Worm (Caenorhabditis elegans) whole organism, L1 larva: Measurements from ENCODE around the gene R02E4.2.

Source experiments
- F16B12.6 ChIP-seq: fragments of 150-350 bp; optimal IDR thresholded peaks from 2 replicates; lab custom pipeline; 2014; ENCODE audit warnings: missing biosample characterization, missing genetic modification characterization
- ama-1 ChIP-seq: fragments of 150-350 bp; optimal IDR thresholded peaks from 2 replicates; lab custom pipeline; 2014
- blmp-1 ChIP-seq: fragments of 150-350 bp; optimal IDR thresholded peaks from 2 replicates; lab custom pipeline; 2014; ENCODE audit warnings: missing biosample characterization, missing genetic modification characterization
- ceh-82 ChIP-seq, 3 experiments: fragments of 150-350 bp in 1 of 3; sonication (generic microtip) in 2 of 3; optimal IDR thresholded peaks; 2 replicates each; lab custom pipeline; 2014 to 2017; ENCODE audit warnings: missing biosample characterization in 3 of 3, missing genetic modification characterization in 3 of 3
- ceh-88 ChIP-seq: fragments of 200-800 bp; sonication (Bioruptor generic); IDR thresholded peaks from 2 replicates; pipeline ENCODE4 v1.3.6; 2022; ENCODE audit warnings: missing genetic modification characterization, missing compliant biosample characterization
- ces-1 ChIP-seq: fragments of 150-350 bp; optimal IDR thresholded peaks from 2 replicates; lab custom pipeline; 2014; ENCODE audit warnings: missing biosample characterization, missing genetic modification reagents, missing genetic modification characterization
- efl-1 ChIP-seq, 4 experiments: fragments of 150-350 bp; optimal IDR thresholded peaks in 3 of 4; peaks in 1 of 4; 1 replicate in 1 of 4; 2 replicates in 3 of 4; lab custom pipeline; 2014; ENCODE audit warnings: missing biosample characterization in 2 of 4, missing genetic modification characterization in 2 of 4, missing genetic modification reagents in 2 of 4
- fkh-4 ChIP-seq: sonication (generic microtip); optimal IDR thresholded peaks from 2 replicates; lab custom pipeline; 2016; ENCODE audit warnings: missing compliant biosample characterization, missing genetic modification characterization, borderline replicate concordance
- grh-1 ChIP-seq: fragments of 200-800 bp; sonication (Bioruptor generic); IDR thresholded peaks from 2 replicates; pipeline ENCODE4 v1.3.6; 2022; ENCODE audit warnings: missing genetic modification reagents, missing genetic modification characterization, missing compliant biosample characterization
- irx-1 ChIP-seq: sonication (generic microtip); optimal IDR thresholded peaks from 2 replicates; lab custom pipeline; 2016; ENCODE audit warnings: missing genetic modification characterization, missing compliant biosample characterization
- isw-1 ChIP-seq: fragments of 200-800 bp; sonication (Bioruptor generic); IDR thresholded peaks from 2 replicates; pipeline ENCODE4 v1.3.6; 2022; ENCODE audit warnings: missing genetic modification characterization, missing compliant biosample characterization
- lin-13 ChIP-seq: fragments of 150-350 bp; optimal IDR thresholded peaks from 2 replicates; lab custom pipeline; 2014; ENCODE audit warnings: missing biosample characterization, missing genetic modification reagents, missing genetic modification characterization
- lin-14 ChIP-seq: fragments of 200-800 bp; sonication (Bioruptor generic); optimal IDR thresholded peaks from 2 replicates; lab custom pipeline; 2018; ENCODE audit warnings: mild to moderate bottlenecking, missing genetic modification characterization, moderate library complexity, missing compliant biosample characterization
- lin-15B ChIP-seq: fragments of 150-350 bp; sonication (generic microtip); optimal IDR thresholded peaks from 3 replicates; lab custom pipeline; 2014; ENCODE audit warnings: missing biosample characterization, missing genetic modification characterization
- lin-39 ChIP-seq: fragments of 150-350 bp; optimal IDR thresholded peaks from 2 replicates; lab custom pipeline; 2014; ENCODE audit warnings: missing biosample characterization, missing genetic modification reagents, missing genetic modification characterization
- mdl-1 ChIP-seq, 2 experiments: fragments of 150-350 bp; optimal IDR thresholded peaks; 2 replicates each; lab custom pipeline; 2014 to 2017; ENCODE audit warnings: missing biosample characterization in 2 of 2, missing genetic modification characterization in 2 of 2, inconsistent platforms in 1 of 2
- mep-1 ChIP-seq: fragments of 150-350 bp; optimal IDR thresholded peaks from 2 replicates; lab custom pipeline; 2014; ENCODE audit warnings: missing biosample characterization, missing genetic modification characterization
- nhr-11 ChIP-seq: fragments of 150-350 bp; optimal IDR thresholded peaks from 2 replicates; lab custom pipeline; 2014; ENCODE audit warnings: missing biosample characterization, missing genetic modification characterization
- nhr-19 ChIP-seq: fragments of 200-800 bp; sonication (Bioruptor generic); conservative IDR thresholded peaks from 2 replicates; pipeline ENCODE4 v1.3.6; 2022; ENCODE audit warnings: missing genetic modification characterization, missing compliant biosample characterization
- nhr-20 ChIP-seq: sonication (generic microtip); optimal IDR thresholded peaks from 2 replicates; lab custom pipeline; 2016; ENCODE audit warnings: mild to moderate bottlenecking, missing genetic modification characterization, missing compliant biosample characterization
- nhr-237 ChIP-seq: fragments of 150-350 bp; optimal IDR thresholded peaks from 2 replicates; lab custom pipeline; 2014; ENCODE audit warnings: missing biosample characterization, missing genetic modification characterization
- pag-3 ChIP-seq: sonication (generic microtip); optimal IDR thresholded peaks from 2 replicates; lab custom pipeline; 2017; ENCODE audit warnings: missing genetic modification characterization, mild to moderate bottlenecking, missing compliant biosample characterization, antibody characterized with exemption, borderline replicate concordance; ENCODE audit not compliant: insufficient read depth
- skn-1 ChIP-seq: fragments of 150-350 bp; optimal IDR thresholded peaks from 2 replicates; lab custom pipeline; 2014; ENCODE audit warnings: missing biosample characterization, missing genetic modification characterization
- swsn-7 ChIP-seq: sonication (generic microtip); optimal IDR thresholded peaks from 2 replicates; lab custom pipeline; 2016; ENCODE audit warnings: missing genetic modification characterization, missing compliant biosample characterization
- tbx-2 ChIP-seq: sonication (generic microtip); optimal IDR thresholded peaks from 2 replicates; lab custom pipeline; 2016; ENCODE audit warnings: missing genetic modification characterization, missing compliant biosample characterization
- zag-1 ChIP-seq: fragments of 150-350 bp; optimal IDR thresholded peaks from 2 replicates; lab custom pipeline; 2014; ENCODE audit warnings: missing biosample characterization, missing genetic modification characterization
- zip-4 ChIP-seq: fragments of 200-800 bp; sonication (Bioruptor generic); optimal IDR thresholded peaks from 2 replicates; lab custom pipeline; 2018; ENCODE audit warnings: mild to moderate bottlenecking, missing genetic modification characterization, moderate library complexity, missing compliant biosample characterization

Gene R02E4.2

ce11 chrX:4157896-4158295 lies 50.6 kb downstream of the R02E4.2 start (continued):
- no peak for TF ChIP-seq lin-39 (tag; lab: Kevin White, UChicago)
- no peak for TF ChIP-seq F16B12.6 (tag; lab: Kevin White, UChicago)
- TF ChIP-seq skn-1 (tag; lab: Kevin White, UChicago): peak; percentile 22
- TF ChIP-seq ceh-82 (tag; optimal IDR thresholded peaks at IDR 0.05; lab: Kevin White, UChicago): no peak
- TF ChIP-seq lin-14: peak; percentile 78
- no peak for TF ChIP-seq grh-1 (GFP tag; lab: Robert Waterston, UW)
- no peak for TF ChIP-seq nhr-19
- TF ChIP-seq lin-13 (GFP tag; lab: Kevin White, UChicago): no peak
- TF ChIP-seq isw-1 (GFP tag; lab: Robert Waterston, UW): no peak
- peak; percentile 30 for TF ChIP-seq nhr-20 (tag; lab: Kevin White, UChicago)
- TF ChIP-seq fkh-4: no peak
- TF ChIP-seq blmp-1: no peak
- TF ChIP-seq ceh-88: no peak
- TF ChIP-seq ama-1: no peak
- no peak for TF ChIP-seq zag-1
- TF ChIP-seq, all 84 proteins: peak for 17

- no peak for TF ChIP-seq irx-1 (tag; lab: Kevin White, UChicago)
- peak; percentile 13 for TF ChIP-seq lin-14
- no peak for TF ChIP-seq tbx-2 (tag; lab: Kevin White, UChicago)
- peak; percentile 32 for TF ChIP-seq blmp-1
- TF ChIP-seq ces-1 (GFP tag; lab: Kevin White, UChicago): no peak
- TF ChIP-seq efl-1 (optimal IDR thresholded peaks at IDR 0.05; lab: Kevin White, UChicago): no peak
- TF ChIP-seq efl-1 (GFP tag; optimal IDR thresholded peaks at IDR 0.05 in 1 of 2; lab: Kevin White, UChicago): peak in 1 of 2 experiments; percentile 60
- TF ChIP-seq zip-4 (GFP tag; lab: Kevin White, UChicago): no peak
These were observed 52.1 kb downstream of the R02E4.2 start for ce11 chrX:4159185-4159871.

ce11 chrX:4159929-4160328 lies 52.7 kb downstream of the R02E4.2 start:
- TF ChIP-seq nhr-11: no peak
- no peak for TF ChIP-seq mep-1 (tag; lab: Kevin White, UChicago)
- TF ChIP-seq lin-15B (tag; lab: Kevin White, UChicago): no peak
- no peak for TF ChIP-seq fkh-4
- no peak for TF ChIP-seq pag-3 (tag; lab: Kevin White, UChicago)
- no peak for TF ChIP-seq isw-1 (GFP tag; lab: Robert Waterston, UW)
- no peak for TF ChIP-seq mdl-1 (tag; optimal IDR thresholded peaks at IDR 0.05; lab: Kevin White, UChicago)
- no peak for TF ChIP-seq swsn-7 (tag; lab: Kevin White, UChicago)
- no peak for TF ChIP-seq nhr-237 (tag; lab: Kevin White, UChicago)
